Fruit fly (Drosophila melanogaster) whole organism, pupa: ENCODE data around the gene CG5902.

Experiments
- CG14655 ChIP-seq: fragments of 200-800 bp; sonication (Bioruptor generic); optimal IDR thresholded peaks from 3 replicates; lab custom pipeline; 2017; ENCODE audit warnings: mild to moderate bottlenecking, missing biosample characterization, missing genetic modification reagents, missing genetic modification characterization
- CG15710 ChIP-seq: fragments of 200-800 bp; sonication (Bioruptor generic); optimal IDR thresholded peaks from 2 replicates; lab custom pipeline; 2018; ENCODE audit warnings: missing biosample characterization, mild to moderate bottlenecking, missing genetic modification characterization, moderate library complexity
- CG17806 ChIP-seq: fragments of 200-800 bp; sonication (Bioruptor generic); optimal IDR thresholded peaks from 2 replicates; lab custom pipeline; 2018; ENCODE audit warnings: missing biosample characterization, mild to moderate bottlenecking, missing genetic modification characterization, moderate library complexity
- CG9948 ChIP-seq: fragments of 200-800 bp; sonication (Bioruptor generic); optimal IDR thresholded peaks from 2 replicates; lab custom pipeline; 2018; ENCODE audit warnings: missing biosample characterization, mild to moderate bottlenecking, missing genetic modification characterization, moderate library complexity
- EcR ChIP-seq: fragments of 200-800 bp; sonication (Bioruptor generic); optimal IDR thresholded peaks from 3 replicates; lab custom pipeline; 2019; ENCODE audit warnings: missing biosample characterization, missing genetic modification characterization, mild to moderate bottlenecking, moderate library complexity, missing genetic modification reagents
- Ets98B ChIP-seq: fragments of 200-800 bp; sonication (Bioruptor generic); IDR thresholded peaks from 2 replicates; pipeline ENCODE4 v1.3.6; 2022; ENCODE audit warnings: missing biosample characterization, missing genetic modification characterization
- Pif1A ChIP-seq: fragments of 200-800 bp; sonication (Bioruptor generic); optimal IDR thresholded peaks from 3 replicates; lab custom pipeline; 2016; ENCODE audit warnings: missing biosample characterization, missing genetic modification characterization
- Snoo ChIP-seq: fragments of 200-800 bp; sonication (Bioruptor generic); optimal IDR thresholded peaks from 3 replicates; lab custom pipeline; 2017; ENCODE audit warnings: missing biosample characterization, mild to moderate bottlenecking, missing genetic modification characterization, inconsistent platforms

- peak; percentile 92 for TF ChIP-seq EcR
- TF ChIP-seq Snoo (tag; lab: Kevin White, UChicago) = no peak
- no peak for TF ChIP-seq CG17806 (tag; lab: Kevin White, UChicago)
- TF ChIP-seq Ets98B = 0 out of 2 replicates have a peak, but pooled peaks have one; percentile 22
- TF ChIP-seq CG9948 (tag; lab: Kevin White, UChicago) = no peak
- TF ChIP-seq CG15710 = no peak
- no peak for TF ChIP-seq Pif1A (GFP tag; lab: Kevin White, UChicago)
- TF ChIP-seq CG14655 (GFP tag; lab: Kevin White, UChicago) = no peak
Observed at dm6 chr3R:24015939-24016913, 29.8 kb downstream of the CG5902 start.
